Fruit fly (Drosophila melanogaster) whole organism, embryonic: ENCODE data around the gene HP1b.
A peak's percentile ranks its signal among the peaks of the same experiment; 100 is the strongest.

Source experiments
- ATbp ChIP-seq: fragments of 200-800 bp; sonication (Bioruptor generic); optimal IDR thresholded peaks from 2 replicates; lab custom pipeline; 2017; ENCODE audit warnings: missing biosample characterization, mild to moderate bottlenecking, missing genetic modification characterization, missing genetic modification reagents
- Adf1 ChIP-seq: fragments of 200-800 bp; sonication (Bioruptor generic); IDR thresholded peaks from 2 replicates; pipeline ENCODE4 v1.3.6; 2022; ENCODE audit warnings: missing biosample characterization, missing genetic modification characterization
- CG10209 ChIP-seq: fragments of 200-800 bp; sonication (Bioruptor generic); optimal IDR thresholded peaks from 3 replicates; lab custom pipeline; 2017; ENCODE audit warnings: missing biosample characterization, mild to moderate bottlenecking, missing genetic modification characterization, missing genetic modification reagents
- CG1024 ChIP-seq: fragments of 200-800 bp; sonication (Bioruptor generic); IDR thresholded peaks from 2 replicates; pipeline ENCODE4 v1.3.6; 2022; ENCODE audit warnings: missing biosample characterization, missing genetic modification characterization
- CG10274 ChIP-seq: fragments of 200-800 bp; sonication (Bioruptor generic); optimal IDR thresholded peaks from 3 replicates; lab custom pipeline; 2017; ENCODE audit warnings: missing biosample characterization, mild to moderate bottlenecking, missing genetic modification characterization
- CG10366 ChIP-seq: fragments of 200-800 bp; sonication (Bioruptor generic); IDR thresholded peaks from 2 replicates; pipeline ENCODE4 v1.3.6; 2022; ENCODE audit warnings: missing biosample characterization, missing genetic modification characterization
- CG11504 ChIP-seq: fragments of 200-800 bp; sonication (Bioruptor generic); optimal IDR thresholded peaks from 3 replicates; lab custom pipeline; 2019; ENCODE audit warnings: missing biosample characterization, mild to moderate bottlenecking, missing genetic modification characterization, moderate library complexity
- CG11560 ChIP-seq: fragments of 200-800 bp; sonication (Bioruptor generic); IDR thresholded peaks from 3 replicates; pipeline ENCODE4 v1.3.6; 2022; ENCODE audit warnings: missing biosample characterization, missing genetic modification characterization
- CG12236 ChIP-seq: fragments of 200-800 bp; sonication (Bioruptor generic); optimal IDR thresholded peaks from 2 replicates; lab custom pipeline; 2016; ENCODE audit warnings: missing biosample characterization, missing genetic modification characterization
- CG14667 ChIP-seq: fragments of 200-800 bp; sonication (Bioruptor generic); IDR thresholded peaks from 2 replicates; pipeline ENCODE4 v1.3.6; 2022; ENCODE audit warnings: missing biosample characterization, missing genetic modification characterization
- CG15269 ChIP-seq: fragments of 200-800 bp; sonication (Bioruptor generic); optimal IDR thresholded peaks from 2 replicates; lab custom pipeline; 2018; ENCODE audit warnings: missing biosample characterization, mild to moderate bottlenecking, missing genetic modification characterization, moderate library complexity
- CG17328 ChIP-seq: fragments of 200-800 bp; sonication (Bioruptor generic); IDR thresholded peaks from 2 replicates; pipeline ENCODE4 v1.3.6; 2022; ENCODE audit warnings: missing biosample characterization, missing genetic modification characterization
- CG2129 ChIP-seq: fragments of 200-800 bp; sonication (Bioruptor generic); IDR thresholded peaks from 2 replicates; pipeline ENCODE4 v1.3.6; 2022; ENCODE audit warnings: missing biosample characterization, missing genetic modification characterization; ENCODE audit not compliant: partially characterized antibody
- CG31365 ChIP-seq: fragments of 200-800 bp; sonication (Bioruptor generic); optimal IDR thresholded peaks from 2 replicates; lab custom pipeline; 2018; ENCODE audit warnings: missing biosample characterization, mild to moderate bottlenecking, missing genetic modification characterization
- CG33557 ChIP-seq: fragments of 200-800 bp; sonication (Bioruptor generic); optimal IDR thresholded peaks from 2 replicates; lab custom pipeline; 2019; ENCODE audit warnings: missing biosample characterization, mild to moderate bottlenecking, missing genetic modification characterization, moderate library complexity
- CG3838 ChIP-seq: fragments of 200-800 bp; sonication (Bioruptor generic); optimal IDR thresholded peaks from 3 replicates; lab custom pipeline; 2016; ENCODE audit warnings: missing biosample characterization, missing genetic modification characterization
- CG5953 ChIP-seq: fragments of 200-800 bp; sonication (Bioruptor generic); IDR thresholded peaks from 2 replicates; pipeline ENCODE4 v1.3.6; 2022; ENCODE audit warnings: missing biosample characterization, missing genetic modification characterization
- CG8089 ChIP-seq: fragments of 200-800 bp; sonication (Bioruptor generic); optimal IDR thresholded peaks from 3 replicates; lab custom pipeline; 2016; ENCODE audit warnings: missing biosample characterization, missing genetic modification characterization
- CG8388 ChIP-seq: fragments of 200-800 bp; sonication (Bioruptor generic); optimal IDR thresholded peaks from 2 replicates; lab custom pipeline; 2019; ENCODE audit warnings: missing biosample characterization, mild to moderate bottlenecking, missing genetic modification characterization, moderate library complexity
- CG9797 ChIP-seq: fragments of 200-800 bp; sonication (Bioruptor generic); optimal IDR thresholded peaks from 3 replicates; lab custom pipeline; 2018; ENCODE audit warnings: missing biosample characterization, mild to moderate bottlenecking, missing genetic modification characterization
- Deaf1 ChIP-seq: fragments of 200-800 bp; optimal IDR thresholded peaks from 3 replicates; lab custom pipeline; 2019; ENCODE audit warnings: missing biosample characterization, mild to moderate bottlenecking, missing genetic modification characterization, moderate library complexity
- Dref ChIP-seq: fragments of 200-800 bp; sonication (Bioruptor generic); IDR thresholded peaks from 2 replicates; pipeline ENCODE4 v1.3.6; 2022; ENCODE audit warnings: missing biosample characterization, missing genetic modification characterization
- Elba2 ChIP-seq: fragments of 200-800 bp; sonication (Bioruptor generic); optimal IDR thresholded peaks from 3 replicates; lab custom pipeline; 2016; ENCODE audit warnings: missing biosample characterization, missing genetic modification characterization
- HLH3B ChIP-seq: fragments of 200-800 bp; sonication (Bioruptor generic); IDR thresholded peaks from 2 replicates; pipeline ENCODE4 v1.3.6; 2022; ENCODE audit warnings: missing biosample characterization, missing genetic modification characterization
- Hr51 ChIP-seq, 2 experiments: fragments of 200-800 bp; sonication (Bioruptor generic); optimal IDR thresholded peaks; 2 replicates in 1 of 2; 3 replicates in 1 of 2; lab custom pipeline; 2016 to 2018; ENCODE audit warnings: missing biosample characterization in 2 of 2, missing genetic modification characterization in 2 of 2, mild to moderate bottlenecking in 1 of 2, moderate library complexity in 1 of 2
- Mrtf ChIP-seq: fragments of 200-800 bp; sonication (Bioruptor generic); IDR thresholded peaks from 3 replicates; pipeline ENCODE4 v1.3.6; 2022; ENCODE audit warnings: missing biosample characterization, missing genetic modification characterization
- Myb ChIP-seq: fragments of 200-800 bp; sonication (Bioruptor generic); optimal IDR thresholded peaks from 2 replicates; lab custom pipeline; 2016; ENCODE audit warnings: missing biosample characterization, missing genetic modification characterization
- NFAT ChIP-seq: fragments of 200-800 bp; sonication (Bioruptor generic); IDR thresholded peaks from 2 replicates; pipeline ENCODE4 v1.3.6; 2022; ENCODE audit warnings: missing biosample characterization, missing genetic modification characterization
- Pdp1 ChIP-seq, 2 experiments: fragments of 200-800 bp; sonication (Bioruptor generic); optimal IDR thresholded peaks; 3 replicates each; lab custom pipeline; 2016; ENCODE audit warnings: missing biosample characterization in 2 of 2, missing genetic modification characterization in 2 of 2, mild to moderate bottlenecking in 1 of 2, moderate library complexity in 1 of 2
- Sry-β ChIP-seq: fragments of 200-800 bp; sonication (Bioruptor generic); optimal IDR thresholded peaks from 2 replicates; lab custom pipeline; 2018; ENCODE audit warnings: missing biosample characterization, mild to moderate bottlenecking, missing genetic modification characterization, moderate library complexity
- Xbp1 ChIP-seq: fragments of 200-800 bp; sonication (Bioruptor generic); optimal IDR thresholded peaks from 3 replicates; lab custom pipeline; 2016; ENCODE audit warnings: missing biosample characterization, mild to moderate bottlenecking, missing genetic modification characterization
- btn ChIP-seq: fragments of 200-800 bp; sonication (Bioruptor generic); optimal IDR thresholded peaks from 2 replicates; lab custom pipeline; 2016; ENCODE audit warnings: missing biosample characterization, missing genetic modification characterization
- chinmo ChIP-seq: fragments of 200-800 bp; sonication (Bioruptor generic); IDR thresholded peaks from 4 replicates; pipeline ENCODE4 v1.3.6; 2022; ENCODE audit warnings: missing biosample characterization, missing genetic modification characterization; ENCODE audit not compliant: partially characterized antibody
- ci ChIP-seq: fragments of 200-800 bp; sonication (Bioruptor generic); IDR thresholded peaks from 3 replicates; pipeline ENCODE4 v1.3.6; 2022; ENCODE audit warnings: missing biosample characterization, missing genetic modification characterization
- dmrt99B ChIP-seq: fragments of 200-800 bp; sonication (Bioruptor generic); optimal IDR thresholded peaks from 2 replicates; lab custom pipeline; 2018; ENCODE audit warnings: missing biosample characterization, mild to moderate bottlenecking, missing genetic modification characterization, moderate library complexity
- esg ChIP-seq: fragments of 200-800 bp; sonication (Bioruptor generic); conservative IDR thresholded peaks from 2 replicates; pipeline ENCODE4 v1.3.6; 2022; ENCODE audit warnings: missing biosample characterization, missing genetic modification characterization
- gem ChIP-seq: fragments of 200-800 bp; sonication (Bioruptor generic); optimal IDR thresholded peaks from 2 replicates; lab custom pipeline; 2019; ENCODE audit warnings: missing biosample characterization, mild to moderate bottlenecking, missing genetic modification characterization, moderate library complexity
- inv ChIP-seq: fragments of 200-800 bp; sonication (Bioruptor generic); IDR thresholded peaks from 2 replicates; pipeline ENCODE4 v1.3.6; 2022; ENCODE audit warnings: missing biosample characterization, missing genetic modification characterization; ENCODE audit not compliant: partially characterized antibody
- lilli ChIP-seq: fragments of 200-800 bp; sonication (Bioruptor generic); optimal IDR thresholded peaks from 3 replicates; lab custom pipeline; 2016; ENCODE audit warnings: missing biosample characterization, missing genetic modification characterization
- mld ChIP-seq: fragments of 200-800 bp; sonication (Bioruptor generic); IDR thresholded peaks from 3 replicates; pipeline ENCODE4 v1.3.6; 2022; ENCODE audit warnings: missing biosample characterization, missing genetic modification characterization; ENCODE audit not compliant: partially characterized antibody
- pan ChIP-seq, 4 experiments: fragments of >200 bp in 3 of 4; fragments of 200-800 bp in 1 of 4; sonication (Bioruptor generic) in 1 of 4; optimal IDR thresholded peaks in 3 of 4; IDR thresholded peaks in 1 of 4; 2 replicates each; pipeline versions ENCODE4 v1.3.6 to Lab custom; 2017 to 2022; ENCODE audit warnings: missing biosample characterization in 2 of 4, missing genetic modification characterization in 2 of 4, mixed read lengths in 1 of 4
- pros ChIP-seq: fragments of 200-800 bp; sonication (Bioruptor generic); optimal IDR thresholded peaks from 3 replicates; lab custom pipeline; 2019; ENCODE audit warnings: missing biosample characterization, mild to moderate bottlenecking, missing genetic modification characterization, moderate library complexity
- pzg ChIP-seq: fragments of 200-800 bp; sonication (Bioruptor generic); optimal IDR thresholded peaks from 3 replicates; lab custom pipeline; 2018; ENCODE audit warnings: missing biosample characterization, mild to moderate bottlenecking, missing genetic modification characterization, moderate library complexity
- row ChIP-seq: fragments of 200-800 bp; sonication (Bioruptor generic); IDR thresholded peaks from 3 replicates; pipeline ENCODE4 v1.3.6; 2022; ENCODE audit warnings: missing biosample characterization, missing genetic modification characterization
- slbo ChIP-seq: fragments of 200-800 bp; sonication (Bioruptor generic); IDR thresholded peaks from 2 replicates; pipeline ENCODE4 v1.3.6; 2022; ENCODE audit warnings: missing biosample characterization, missing genetic modification characterization
- usp ChIP-seq: fragments of >200 bp; optimal IDR thresholded peaks from 2 replicates; lab custom pipeline; 2017; ENCODE audit warnings: missing biosample characterization, missing genetic modification characterization

The HP1b gene

dm6 chrX:9067754-9068477 is 12.9 kb upstream of the HP1b start, which contains the start of gene CG15365 (continued):
- TF ChIP-seq CG15269 (tag; lab: Kevin White, UChicago) (peak; percentile 9), chinmo (GFP tag; lab: Robert Waterston, UW) (peak; percentile 76; the same call in 3 of the 4 replicates), CG31365 (no peak), Adf1 (GFP tag; lab: Robert Waterston, UW) (peak; percentile 94), Sry-β (GFP tag; lab: Kevin White, UChicago) (peak; percentile 78), pan (optimal IDR thresholded peaks at IDR 0.05; lab: Kevin White, UChicago) (no peak), pan (GFP tag; optimal IDR thresholded peaks at IDR 0.05 in 1 of 2, IDR thresholded peaks at IDR 0.05 in 1 of 2) (peak in 1 of 2 experiments; percentile 32)

DNA sequence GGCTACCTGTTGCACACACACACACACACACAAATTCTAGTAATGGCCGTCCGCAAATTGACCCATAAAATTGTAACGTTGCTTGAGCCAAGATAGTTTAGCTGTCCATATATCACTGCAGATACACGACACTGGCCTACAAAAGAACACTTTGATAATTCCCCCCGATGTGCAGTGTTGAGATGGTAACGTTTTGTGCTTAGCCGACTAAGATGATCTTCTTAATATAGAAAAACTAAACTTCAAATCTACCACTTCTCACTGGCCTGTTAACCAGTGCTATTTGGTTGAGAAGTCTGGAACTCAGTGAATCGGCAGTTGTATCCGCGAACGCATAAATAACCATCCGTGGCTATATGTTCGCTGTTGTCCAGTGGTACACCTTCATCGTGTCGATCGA is 12.0 kb upstream of the HP1b start:
- TF ChIP-seq gem (tag; lab: Kevin White, UChicago) (no peak), mld (no peak), CG2129 (GFP tag; lab: Robert Waterston, UW) (no peak), CG9797 (GFP tag; lab: Kevin White, UChicago) (no peak), CG10366 (GFP tag; lab: Robert Waterston, UW) (peak; percentile 17; the same call in 1 of the 2 replicates), CG1024 (GFP tag; lab: Robert Waterston, UW) (no peak), ci (GFP tag; lab: Robert Waterston, UW) (0 out of 3 replicates have a peak, but pooled peaks have one; percentile 31), slbo (GFP tag; lab: Robert Waterston, UW) (peak; percentile 30), CG12236 (no peak), Hr51 (GFP tag; optimal IDR thresholded peaks at IDR 0.05; lab: Kevin White, UChicago) (no peak), dmrt99B (no peak), Mrtf (GFP tag; lab: Robert Waterston, UW) (0 out of 3 replicates have a peak, but pooled peaks have one; percentile 44), ATbp (GFP tag; lab: Kevin White, UChicago) (no peak), pros (GFP tag; lab: Kevin White, UChicago) (no peak), CG17328 (GFP tag; lab: Robert Waterston, UW) (0 out of 2 replicates have a peak, but pooled peaks have one; percentile 15), CG33557 (GFP tag; lab: Kevin White, UChicago) (no peak), CG8089 (GFP tag; lab: Kevin White, UChicago) (no peak), Xbp1 (GFP tag; lab: Kevin White, UChicago) (no peak), NFAT (GFP tag; lab: Robert Waterston, UW) (peak; percentile 40; the same call in 1 of the 2 replicates), CG11504 (tag; lab: Kevin White, UChicago) (peak; percentile 12), pzg (no peak), Pdp1 (GFP tag; optimal IDR thresholded peaks at IDR 0.05; lab: Kevin White, UChicago) (no peak), Deaf1 (tag; lab: Kevin White, UChicago) (no peak), CG10209 (GFP tag; lab: Kevin White, UChicago) (no peak), Myb (GFP tag; lab: Kevin White, UChicago) (no peak), inv (GFP tag; lab: Robert Waterston, UW) (no peak), usp (GFP tag; lab: Kevin White, UChicago) (no peak), Elba2 (GFP tag; lab: Kevin White, UChicago) (no peak), CG11560 (tag; lab: Robert Waterston, UW) (no peak), CG14667 (GFP tag; lab: Robert Waterston, UW) (no peak), btn (GFP tag; lab: Kevin White, UChicago) (no peak), HLH3B (GFP tag; lab: Robert Waterston, UW) (0 out of 2 replicates have a peak, but pooled peaks have one; percentile 12), esg (no peak), CG10274 (GFP tag; lab: Kevin White, UChicago) (no peak), lilli (GFP tag; lab: Kevin White, UChicago) (peak; percentile 7), row (peak; percentile 33; the same call in 2 of the 3 replicates), CG3838 (GFP tag; lab: Kevin White, UChicago) (no peak), Dref (GFP tag; lab: Robert Waterston, UW) (no peak), CG5953 (GFP tag; lab: Robert Waterston, UW) (no peak), pan (optimal IDR thresholded peaks at IDR 0.05; lab: Kevin White, UChicago) (no peak), pan (GFP tag; optimal IDR thresholded peaks at IDR 0.05 in 1 of 2, IDR thresholded peaks at IDR 0.05 in 1 of 2) (peak in 1 of 2 experiments; percentile 45), CG8388 (GFP tag; lab: Kevin White, UChicago) (no peak)
